Worm (Caenorhabditis elegans): Measurements from ENCODE around the gene snet-1.
A peak's percentile ranks its signal among the peaks of the same experiment; 100 is the strongest.

snet-1 gene

ce11 chrX:3678507-3679175 lies 9.9 kb upstream of the snet-1 start, which contains the start of gene tag-52 (continued):
- TF ChIP-seq mab-9 (GFP tag; IDR thresholded peaks at IDR 0.05) (no peak), fkh-8 (tag; optimal IDR thresholded peaks at IDR 0.05) (peak; percentile 17), nhr-19 (GFP tag; conservative IDR thresholded peaks at IDR 0.05) (peak; percentile 40), lin-35 (GFP tag; optimal IDR thresholded peaks at IDR 0.05) (peak; percentile 39 to 66), jun-1 (tag; optimal IDR thresholded peaks at IDR 0.05) (no peak), unc-130 (tag; optimal IDR thresholded peaks at IDR 0.05) (no peak), lin-39 (tag; optimal IDR thresholded peaks at IDR 0.05) (no peak), sup-37 (GFP tag; optimal IDR thresholded peaks at IDR 0.05) (no peak), fos-1 (tag; optimal IDR thresholded peaks at IDR 0.05) (no peak), irx-1 (tag; optimal IDR thresholded peaks at IDR 0.05) (no peak), egl-13 (tag; optimal IDR thresholded peaks at IDR 0.05) (no peak), rnt-1 (tag; optimal IDR thresholded peaks at IDR 0.05) (peak; percentile 26), mef-2 (tag; optimal IDR thresholded peaks at IDR 0.05) (no peak), lir-3 (tag; optimal IDR thresholded peaks at IDR 0.05; ENCODE audit: poor library complexity) (peak; percentile 28), fkh-10 (GFP tag; optimal IDR thresholded peaks at IDR 0.05) (no peak), sptf-1 (tag; optimal IDR thresholded peaks at IDR 0.05) (no peak), efl-3 (GFP tag; optimal IDR thresholded peaks at IDR 0.05) (peak; percentile 7), nhr-71 (tag; optimal IDR thresholded peaks at IDR 0.05) (peak; percentile 72), ceh-63 (GFP tag; optimal IDR thresholded peaks at IDR 0.05) (peak; percentile 97), hlh-4 (tag; optimal IDR thresholded peaks at IDR 0.05) (no peak), nhr-90 (tag; optimal IDR thresholded peaks at IDR 0.05; ENCODE audit: poor library complexity) (peak; percentile 39), ceh-82 (tag; optimal IDR thresholded peaks at IDR 0.05) (no peak), skn-1 (tag; optimal IDR thresholded peaks at IDR 0.05) (no peak), lin-14 (GFP tag; optimal IDR thresholded peaks at IDR 0.05) (peak; percentile 90), mdl-1 (tag; optimal IDR thresholded peaks at IDR 0.05) (peak in 1 of 2 experiments; percentile 33), nhr-20 (tag; optimal IDR thresholded peaks at IDR 0.05) (peak; percentile 74), C16A3.4 (tag; optimal IDR thresholded peaks at IDR 0.05) (peak; percentile 16), snu-23 (GFP tag; optimal IDR thresholded peaks at IDR 0.05) (peak; percentile 60), efl-1 (optimal IDR thresholded peaks at IDR 0.05) (peak in 1 of 2 experiments; percentile 65), efl-1 (GFP tag; optimal IDR thresholded peaks at IDR 0.05 in 1 of 2) (peak; percentile 68 to 97), elt-3 (tag; optimal IDR thresholded peaks at IDR 0.05) (peak in 2 of 6 experiments; percentile 35 to 39), ceh-90 (tag; optimal IDR thresholded peaks at IDR 0.05) (no peak), F16B12.6 (tag; optimal IDR thresholded peaks at IDR 0.05) (peak; percentile 9), fkh-4 (tag; optimal IDR thresholded peaks at IDR 0.05; ENCODE audit: borderline replicate concordance) (no peak), nhr-77 (tag; optimal IDR thresholded peaks at IDR 0.05) (no peak), unc-86 (tag; optimal IDR thresholded peaks at IDR 0.05) (no peak), blmp-1 (tag; optimal IDR thresholded peaks at IDR 0.05) (peak; percentile 53), mep-1 (tag; optimal IDR thresholded peaks at IDR 0.05) (peak; percentile 53), pqm-1 (tag; optimal IDR thresholded peaks at IDR 0.05) (no peak), ceh-88 (GFP tag; IDR thresholded peaks at IDR 0.05) (no peak), unc-62 (GFP tag; optimal IDR thresholded peaks at IDR 0.05) (no peak), dpl-1 (GFP tag; optimal IDR thresholded peaks at IDR 0.05) (peak; percentile 27 to 70 (median 48)), C34B4.2 (tag; optimal IDR thresholded peaks at IDR 0.05) (no peak), lsy-2 (tag; optimal IDR thresholded peaks at IDR 0.05) (peak in 1 of 2 experiments; percentile 29), nhr-84 (tag; optimal IDR thresholded peaks at IDR 0.05) (no peak), elt-2 (tag; optimal IDR thresholded peaks at IDR 0.05) (peak; percentile 86), nhr-47 (tag; optimal IDR thresholded peaks at IDR 0.05) (peak; percentile 27), ces-1 (GFP tag; optimal IDR thresholded peaks at IDR 0.05) (no peak), aha-1 (tag; optimal IDR thresholded peaks at IDR 0.05) (no peak)

All from whole organism, L1 larva.